Worm (Caenorhabditis elegans) whole organism, late embryonic: ENCODE results near the gene B0361.4.

ENCODE experiments used
- ama-1 ChIP-seq: fragments of 150-350 bp; optimal IDR thresholded peaks from 2 replicates; lab custom pipeline; 2014
- dmd-4 ChIP-seq: sonication (generic microtip); optimal IDR thresholded peaks from 2 replicates; lab custom pipeline; 2016; ENCODE audit warnings: borderline replicate concordance, missing genetic modification characterization, missing compliant biosample characterization
- elt-2 ChIP-seq: sonication (generic microtip); optimal IDR thresholded peaks from 2 replicates; lab custom pipeline; 2016; ENCODE audit warnings: missing genetic modification reagents, missing genetic modification characterization, missing compliant biosample characterization
- ets-4 ChIP-seq: sonication (generic microtip); optimal IDR thresholded peaks from 2 replicates; lab custom pipeline; 2016; ENCODE audit warnings: missing genetic modification characterization, missing compliant biosample characterization
- fkh-10 ChIP-seq: fragments of 150-350 bp; optimal IDR thresholded peaks from 2 replicates; lab custom pipeline; 2014; ENCODE audit warnings: missing biosample characterization, missing genetic modification reagents, missing genetic modification characterization
- nfya-1 ChIP-seq: sonication (generic microtip); optimal IDR thresholded peaks from 2 replicates; lab custom pipeline; 2017; ENCODE audit warnings: missing genetic modification characterization, mild to moderate bottlenecking, missing compliant biosample characterization, antibody characterized with exemption, moderate library complexity
- nhr-11 ChIP-seq: fragments of 150-350 bp; optimal IDR thresholded peaks from 2 replicates; lab custom pipeline; 2014; ENCODE audit warnings: missing biosample characterization, missing genetic modification characterization
- nhr-232 ChIP-seq: sonication (generic microtip); optimal IDR thresholded peaks from 2 replicates; lab custom pipeline; 2016; ENCODE audit warnings: missing genetic modification characterization, missing compliant biosample characterization
- pqm-1 ChIP-seq: sonication (generic microtip); optimal IDR thresholded peaks from 2 replicates; lab custom pipeline; 2016; ENCODE audit warnings: missing genetic modification characterization, missing compliant biosample characterization
- ref-2 ChIP-seq: sonication (generic microtip); optimal IDR thresholded peaks from 2 replicates; lab custom pipeline; 2016; ENCODE audit warnings: missing genetic modification characterization, missing compliant biosample characterization

ce11 chrIII:7281179-7281578 lies 22.4 kb downstream of the B0361.4 start, which contains the start of gene B0361.3:
- TF ChIP-seq nhr-232 (tag; lab: Kevin White, UChicago): no peak
- TF ChIP-seq nhr-11: no peak
- no peak for TF ChIP-seq ref-2 (tag; lab: Kevin White, UChicago)
- no peak for TF ChIP-seq elt-2 (tag; lab: Kevin White, UChicago)
- TF ChIP-seq pqm-1 (tag; lab: Kevin White, UChicago): no peak
- no peak for TF ChIP-seq ets-4 (tag; lab: Kevin White, UChicago)
- no peak for TF ChIP-seq nfya-1 (tag; lab: Kevin White, UChicago)
- TF ChIP-seq dmd-4 (tag; lab: Kevin White, UChicago): no peak
- no peak for TF ChIP-seq fkh-10 (GFP tag; lab: Kevin White, UChicago)
- no peak for TF ChIP-seq ama-1
